Fruit fly (Drosophila melanogaster): Measurements from ENCODE around the gene Peritrophin-15b.

The Peritrophin-15b gene

dm6 chr2L:8403286-8404270 is 8.8 kb upstream of the Peritrophin-15b start, which contains the start of gene emb (continued):
- TF ChIP-seq CG4617 (GFP tag; optimal IDR thresholded peaks at IDR 0.05; ENCODE audit: borderline replicate concordance) (peak; percentile 61), CG2202 (tag; optimal IDR thresholded peaks at IDR 0.05) (peak; percentile 11), CG13894 (tag; optimal IDR thresholded peaks at IDR 0.05) (no peak), CG16813 (GFP tag; IDR thresholded peaks at IDR 0.05; ENCODE audit: partially characterized antibody) (peak; percentile 97), CG12071 (GFP tag; optimal IDR thresholded peaks at IDR 0.05) (no peak), CG3726 (GFP tag; IDR thresholded peaks at IDR 0.05) (no peak), sob (GFP tag; IDR thresholded peaks at IDR 0.05) (peak; percentile 57; the same call in 1 of the 2 replicates), tna (GFP tag; IDR thresholded peaks at IDR 0.05; ENCODE audit: partially characterized antibody) (peak; percentile 99), HHEX (GFP tag; optimal IDR thresholded peaks at IDR 0.05) (no peak), Dip2 (GFP tag; IDR thresholded peaks at IDR 0.05) (no peak), HmgD (GFP tag; optimal IDR thresholded peaks at IDR 0.05) (peak; percentile 90), CG14860 (GFP tag; IDR thresholded peaks at IDR 0.05; ENCODE audit: partially characterized antibody) (peak; percentile 99), Bgb (GFP tag; IDR thresholded peaks at IDR 0.05; ENCODE audit: partially characterized antibody) (peak; percentile 97), E2f1 (GFP tag; IDR thresholded peaks at IDR 0.05) (no peak), slbo (GFP tag; IDR thresholded peaks at IDR 0.05) (peak; percentile 55), CG13775 (GFP tag; optimal IDR thresholded peaks at IDR 0.05) (peak; percentile 55), Ssrp (tag; optimal IDR thresholded peaks at IDR 0.05) (peak; percentile 33), unpg (GFP tag; optimal IDR thresholded peaks at IDR 0.05) (no peak), MTF-1 (GFP tag; optimal IDR thresholded peaks at IDR 0.05; ENCODE audit: borderline replicate concordance) (no peak), CG9797 (GFP tag; optimal IDR thresholded peaks at IDR 0.05) (peak; percentile 94), CG2678 (tag; optimal IDR thresholded peaks at IDR 0.05) (no peak), Spps (tag; optimal IDR thresholded peaks at IDR 0.05) (no peak), chm (GFP tag; IDR thresholded peaks at IDR 0.05) (peak; percentile 17; the same call in 1 of the 2 replicates), dimm (GFP tag; IDR thresholded peaks at IDR 0.05) (no peak), CG12391 (tag; optimal IDR thresholded peaks at IDR 0.05) (peak; percentile 80), Atf3 (GFP tag; optimal IDR thresholded peaks at IDR 0.05) (no peak), Aef1 (GFP tag; IDR thresholded peaks at IDR 0.05) (no peak), CG4854 (GFP tag; optimal IDR thresholded peaks at IDR 0.05) (peak; percentile 43), CG17359 (tag; optimal IDR thresholded peaks at IDR 0.05) (peak; percentile 19), gt (GFP tag; IDR thresholded peaks at IDR 0.05) (no peak), CG9437 (GFP tag; optimal IDR thresholded peaks at IDR 0.05) (peak; percentile 68), CG8924 (tag; optimal IDR thresholded peaks at IDR 0.05) (peak; percentile 44), Xrp1 (GFP tag; IDR thresholded peaks at IDR 0.05) (peak; percentile 37; the same call in 1 of the 2 replicates), Sry-δ (GFP tag; optimal IDR thresholded peaks at IDR 0.05) (peak; percentile 89), CG14710 (tag; optimal IDR thresholded peaks at IDR 0.05) (peak; percentile 97), Rfx (GFP tag; IDR thresholded peaks at IDR 0.05) (peak; percentile 69), CG11723 (GFP tag; optimal IDR thresholded peaks at IDR 0.05) (no peak), ssp (GFP tag; IDR thresholded peaks at IDR 0.05) (peak; percentile 68), CG15011 (GFP tag; optimal IDR thresholded peaks at IDR 0.05) (no peak), crp (GFP tag; optimal IDR thresholded peaks at IDR 0.05) (peak in 1 of 2 experiments; percentile 21), pum (GFP tag; optimal IDR thresholded peaks at IDR 0.05) (peak; percentile 21), CG14965 (GFP tag; optimal IDR thresholded peaks at IDR 0.05; ENCODE audit: borderline replicate concordance) (no peak), wor (GFP tag; IDR thresholded peaks at IDR 0.05) (no peak), Antp (GFP tag; optimal IDR thresholded peaks at IDR 0.05) (peak; percentile 59), CG3838 (GFP tag; optimal IDR thresholded peaks at IDR 0.05) (peak; percentile 11), disco-r (GFP tag; optimal IDR thresholded peaks at IDR 0.05) (peak; percentile 34), zen (tag; optimal IDR thresholded peaks at IDR 0.05) (peak; percentile 77)
